Fruit fly (Drosophila melanogaster) whole organism, embryonic: ENCODE measurements around the gene CG17754.

Experiments used
- CG12219 ChIP-seq: fragments of 200-800 bp; sonication (Bioruptor generic); optimal IDR thresholded peaks from 3 replicates; lab custom pipeline; 2018; ENCODE audit warnings: missing biosample characterization, mild to moderate bottlenecking, missing genetic modification characterization
- CG17385 ChIP-seq: fragments of 200-800 bp; sonication (Bioruptor generic); optimal IDR thresholded peaks from 3 replicates; lab custom pipeline; 2018; ENCODE audit warnings: missing biosample characterization, mild to moderate bottlenecking, missing genetic modification characterization
- Scr ChIP-seq: fragments of 200-800 bp; sonication (Bioruptor generic); IDR thresholded peaks from 2 replicates; pipeline ENCODE4 v1.3.6; 2022; ENCODE audit warnings: missing biosample characterization, missing genetic modification characterization; ENCODE audit not compliant: partially characterized antibody
- eyg ChIP-seq: fragments of 200-800 bp; sonication (Bioruptor generic); optimal IDR thresholded peaks from 3 replicates; lab custom pipeline; 2016; ENCODE audit warnings: missing biosample characterization, missing genetic modification characterization
- pum ChIP-seq: fragments of 200-800 bp; sonication (Bioruptor generic); optimal IDR thresholded peaks from 2 replicates; lab custom pipeline; 2016; ENCODE audit warnings: missing biosample characterization, missing genetic modification characterization
- seq ChIP-seq: fragments of 200-800 bp; sonication (Bioruptor generic); IDR thresholded peaks from 2 replicates; pipeline ENCODE4 v1.3.6; 2022; ENCODE audit warnings: missing biosample characterization, missing genetic modification characterization
- wek ChIP-seq: fragments of 200-800 bp; sonication (Bioruptor generic); optimal IDR thresholded peaks from 3 replicates; lab custom pipeline; 2018; ENCODE audit warnings: missing biosample characterization, mild to moderate bottlenecking, missing genetic modification characterization, moderate library complexity

- TF ChIP-seq CG17385 = no peak
- TF ChIP-seq pum (GFP tag; lab: Kevin White, UChicago) = no peak
- TF ChIP-seq eyg (GFP tag; lab: Kevin White, UChicago) = no peak
- no peak for TF ChIP-seq wek (GFP tag; lab: Kevin White, UChicago)
- TF ChIP-seq seq (GFP tag; lab: Robert Waterston, UW) = no peak
- TF ChIP-seq CG12219 (GFP tag; lab: Kevin White, UChicago) = no peak
- TF ChIP-seq Scr (GFP tag; lab: Robert Waterston, UW) = no peak
Measured at dm6 chrX:9210787-9211186, 39.4 kb upstream of the CG17754 start, which contains the start of gene SmydA-9.
